Fruit fly (Drosophila melanogaster) whole organism, adult: ENCODE data around the gene SkpE.

Source experiments
- CG11617 ChIP-seq: fragments of 200-800 bp; sonication (Bioruptor generic); optimal IDR thresholded peaks from 2 replicates; lab custom pipeline; 2017; ENCODE audit warnings: mild to moderate bottlenecking, missing biosample characterization, missing genetic modification reagents, missing genetic modification characterization
- CG12768 ChIP-seq: fragments of 200-800 bp; sonication (Bioruptor generic); optimal IDR thresholded peaks from 2 replicates; lab custom pipeline; 2017; ENCODE audit warnings: missing biosample characterization, missing genetic modification characterization, mild to moderate bottlenecking, moderate library complexity, missing genetic modification reagents
- CG14711 ChIP-seq: fragments of 200-800 bp; sonication (Bioruptor generic); optimal IDR thresholded peaks from 2 replicates; lab custom pipeline; 2018; ENCODE audit warnings: missing biosample characterization, mild to moderate bottlenecking, missing genetic modification characterization, moderate library complexity
- CG1620 ChIP-seq: fragments of 200-800 bp; sonication (Bioruptor generic); optimal IDR thresholded peaks from 2 replicates; lab custom pipeline; 2016; ENCODE audit warnings: missing biosample characterization, missing genetic modification characterization
- CG33017 ChIP-seq: fragments of 200-800 bp; sonication (Bioruptor generic); optimal IDR thresholded peaks from 2 replicates; lab custom pipeline; 2018; ENCODE audit warnings: missing biosample characterization, mild to moderate bottlenecking, missing genetic modification characterization, moderate library complexity
- CG5204 ChIP-seq: fragments of 200-800 bp; sonication (Bioruptor generic); optimal IDR thresholded peaks from 2 replicates; lab custom pipeline; 2016; ENCODE audit warnings: missing biosample characterization, missing genetic modification characterization
- CG7045 ChIP-seq: fragments of 200-800 bp; sonication (Bioruptor generic); optimal IDR thresholded peaks from 2 replicates; lab custom pipeline; 2017; ENCODE audit warnings: missing biosample characterization, mild to moderate bottlenecking, missing genetic modification characterization
- CG7101 ChIP-seq: fragments of 200-800 bp; sonication (Bioruptor generic); optimal IDR thresholded peaks from 2 replicates; lab custom pipeline; 2018; ENCODE audit warnings: missing biosample characterization, mild to moderate bottlenecking, missing genetic modification characterization, moderate library complexity
- Crg-1 ChIP-seq: fragments of 200-800 bp; sonication (Bioruptor generic); optimal IDR thresholded peaks from 2 replicates; lab custom pipeline; 2016; ENCODE audit warnings: missing biosample characterization, missing genetic modification characterization
- Hr96 ChIP-seq: fragments of 200-800 bp; sonication (Bioruptor generic); optimal IDR thresholded peaks from 2 replicates; lab custom pipeline; 2016; ENCODE audit warnings: missing biosample characterization, missing genetic modification characterization
- Mnt ChIP-seq: fragments of 200-800 bp; sonication (Bioruptor generic); optimal IDR thresholded peaks from 2 replicates; lab custom pipeline; 2016; ENCODE audit warnings: missing biosample characterization, mild to moderate bottlenecking, missing genetic modification characterization
- bab1 ChIP-seq: fragments of 200-800 bp; sonication (Bioruptor generic); optimal IDR thresholded peaks from 3 replicates; lab custom pipeline; 2019; ENCODE audit warnings: missing biosample characterization, mild to moderate bottlenecking, missing genetic modification characterization, moderate library complexity
- cic ChIP-seq: fragments of 200-800 bp; sonication (Bioruptor generic); optimal IDR thresholded peaks from 2 replicates; lab custom pipeline; 2017; ENCODE audit warnings: missing biosample characterization, mild to moderate bottlenecking, missing genetic modification characterization, moderate library complexity
- cnc ChIP-seq, 2 experiments: fragments of >200 bp; optimal IDR thresholded peaks; 2 replicates each; lab custom pipeline; 2017
- kay ChIP-seq: fragments of 200-800 bp; sonication (Bioruptor generic); peaks from one replicate; lab custom pipeline; 2016; ENCODE audit warnings: missing biosample characterization, missing genetic modification characterization, borderline replicate concordance
- ovo ChIP-seq: fragments of 200-800 bp; sonication (Bioruptor generic); optimal IDR thresholded peaks from 2 replicates; lab custom pipeline; 2016; ENCODE audit warnings: missing biosample characterization, missing genetic modification characterization
- pad ChIP-seq: fragments of 200-800 bp; sonication (Bioruptor generic); optimal IDR thresholded peaks from 3 replicates; lab custom pipeline; 2017; ENCODE audit warnings: missing biosample characterization, missing genetic modification characterization, mild to moderate bottlenecking, moderate library complexity, missing genetic modification reagents
- tj ChIP-seq: fragments of 200-800 bp; sonication (Bioruptor generic); optimal IDR thresholded peaks from 3 replicates; lab custom pipeline; 2017; ENCODE audit warnings: missing biosample characterization, mild to moderate bottlenecking, missing genetic modification characterization, moderate library complexity
- toe ChIP-seq: fragments of 200-800 bp; sonication (Bioruptor generic); optimal IDR thresholded peaks from 2 replicates; lab custom pipeline; 2016; ENCODE audit warnings: missing biosample characterization, missing genetic modification characterization

SkpE gene

DNA sequence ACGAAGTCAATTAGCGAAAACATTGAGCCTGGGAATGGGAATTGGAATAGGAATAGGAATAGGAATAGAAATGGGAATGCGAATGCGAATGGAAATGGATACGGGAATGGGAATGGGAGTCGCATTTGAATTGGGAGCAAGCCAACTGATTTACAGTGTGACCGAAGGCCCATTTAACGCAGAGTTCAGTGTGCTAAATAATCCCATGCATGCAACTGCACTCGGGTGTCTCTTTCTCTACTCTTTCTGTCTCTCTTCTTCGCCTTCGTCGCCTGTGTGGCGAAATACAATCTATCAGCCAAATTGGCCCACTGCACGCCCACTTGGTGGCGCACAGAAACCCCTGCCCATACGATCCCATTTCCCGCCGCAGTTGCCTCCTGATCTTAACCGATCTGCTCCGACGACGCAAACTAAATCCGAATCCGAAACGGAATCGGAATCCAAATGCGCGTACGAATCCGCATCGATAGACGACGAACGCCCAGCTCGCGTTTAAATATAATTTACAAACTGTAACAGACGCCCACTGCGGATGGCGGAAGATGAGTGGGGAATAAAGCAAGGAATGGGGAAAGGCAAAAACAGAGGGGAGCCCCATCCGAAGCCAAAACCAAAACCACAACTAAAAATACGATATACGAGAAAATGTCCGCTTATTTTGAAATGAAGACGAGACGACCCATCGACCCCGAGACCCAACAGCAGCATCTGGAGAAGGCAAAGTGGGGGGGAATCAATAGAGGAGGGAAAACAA, 20.3 kb upstream of the SkpE start:
- TF ChIP-seq Crg-1 (GFP tag; lab: Kevin White, UChicago) (no peak), ovo (GFP tag; lab: Kevin White, UChicago) (no peak), CG12768 (GFP tag; lab: Kevin White, UChicago) (no peak), pad (no peak), CG33017 (tag; lab: Kevin White, UChicago) (no peak), CG5204 (no peak), bab1 (no peak), CG14711 (tag; lab: Kevin White, UChicago) (no peak), Mnt (no peak), CG7045 (no peak), cic (no peak)

DNA sequence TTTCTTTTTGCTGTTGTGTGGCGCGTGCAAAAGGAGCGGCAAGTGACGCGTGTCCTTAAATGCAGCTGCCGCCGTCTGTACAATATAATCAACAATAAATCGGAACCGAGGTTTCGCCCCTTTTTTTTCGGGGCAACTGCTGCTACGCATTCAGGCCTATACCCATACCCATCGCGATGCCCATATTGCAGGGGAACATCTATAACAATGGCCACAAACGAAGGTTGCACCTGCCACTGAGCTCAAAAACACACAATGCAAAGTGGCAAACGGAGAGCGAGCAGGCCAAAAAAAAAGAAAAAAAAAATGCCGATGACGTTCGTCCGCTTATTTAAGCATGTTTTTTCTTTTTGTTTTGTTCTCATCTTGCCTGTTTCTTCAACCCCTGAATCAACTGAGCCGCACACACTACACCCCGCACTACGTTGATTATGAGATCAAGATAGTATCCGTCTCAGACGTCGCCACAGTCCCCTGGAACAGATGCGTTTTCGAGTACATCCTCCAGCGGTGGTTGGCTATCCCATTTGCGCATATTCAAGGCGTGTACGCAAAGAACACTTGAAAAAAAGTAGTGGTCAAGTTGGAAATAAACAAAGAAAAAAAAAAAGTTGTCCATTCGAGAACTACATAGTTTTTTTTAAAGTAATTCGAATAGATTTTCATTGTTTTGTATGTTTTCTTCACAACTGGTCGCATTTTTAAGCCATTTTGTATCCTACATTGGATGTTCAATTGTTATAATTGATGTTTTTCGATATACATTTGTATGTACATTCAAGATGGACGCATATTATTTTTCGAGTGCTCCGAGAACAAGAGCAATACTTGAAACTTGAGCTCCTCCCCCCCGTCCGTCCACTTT, 18.7 kb upstream of the SkpE start:
- no peak for TF ChIP-seq toe (GFP tag; lab: Kevin White, UChicago)
- no peak for TF ChIP-seq Hr96 (GFP tag; lab: Kevin White, UChicago)
- TF ChIP-seq ovo (GFP tag; lab: Kevin White, UChicago): no peak
- TF ChIP-seq cic: no peak
- no peak for TF ChIP-seq Crg-1 (GFP tag; lab: Kevin White, UChicago)
- TF ChIP-seq kay (GFP tag; lab: Kevin White, UChicago): no peak
- no peak for TF ChIP-seq CG7101 (tag; lab: Kevin White, UChicago)
- no peak for TF ChIP-seq CG33017 (tag; lab: Kevin White, UChicago)
- TF ChIP-seq tj: no peak
- TF ChIP-seq CG11617 (GFP tag; lab: Kevin White, UChicago): no peak
- no peak for TF ChIP-seq CG14711 (tag; lab: Kevin White, UChicago)
- TF ChIP-seq CG1620 (GFP tag; lab: Kevin White, UChicago): no peak
- TF ChIP-seq CG7045: no peak

DNA sequence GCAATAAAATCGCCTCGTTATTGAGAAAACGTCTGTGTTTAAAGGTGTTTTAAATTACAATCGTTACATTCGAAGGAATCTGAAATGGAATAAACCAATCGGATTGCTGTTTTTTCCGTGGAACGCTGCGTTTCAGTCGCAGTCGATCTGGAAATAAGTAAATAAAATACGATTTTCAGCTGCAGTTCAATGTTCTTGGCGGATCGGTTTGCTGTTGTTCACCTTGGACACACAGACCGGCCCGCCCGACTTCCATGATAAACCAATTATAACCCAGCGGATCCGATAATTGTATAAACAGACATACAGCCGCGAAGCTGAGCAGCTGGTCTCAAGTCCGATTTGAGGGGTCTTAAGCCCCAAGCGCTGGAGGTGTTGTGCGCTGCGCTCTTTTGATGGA, 16.5 kb upstream of the SkpE start:
- TF ChIP-seq CG7101 (tag; lab: Kevin White, UChicago): no peak
- TF ChIP-seq CG14711 (tag; lab: Kevin White, UChicago): no peak
- TF ChIP-seq CG11617 (GFP tag; lab: Kevin White, UChicago): no peak
- no peak for TF ChIP-seq Hr96 (GFP tag; lab: Kevin White, UChicago)
- TF ChIP-seq pad: no peak
- no peak for TF ChIP-seq ovo (GFP tag; lab: Kevin White, UChicago)
- no peak for TF ChIP-seq cnc (optimal IDR thresholded peaks at IDR 0.05; lab: Kevin White, UChicago)
- TF ChIP-seq kay (GFP tag; lab: Kevin White, UChicago): no peak

DNA sequence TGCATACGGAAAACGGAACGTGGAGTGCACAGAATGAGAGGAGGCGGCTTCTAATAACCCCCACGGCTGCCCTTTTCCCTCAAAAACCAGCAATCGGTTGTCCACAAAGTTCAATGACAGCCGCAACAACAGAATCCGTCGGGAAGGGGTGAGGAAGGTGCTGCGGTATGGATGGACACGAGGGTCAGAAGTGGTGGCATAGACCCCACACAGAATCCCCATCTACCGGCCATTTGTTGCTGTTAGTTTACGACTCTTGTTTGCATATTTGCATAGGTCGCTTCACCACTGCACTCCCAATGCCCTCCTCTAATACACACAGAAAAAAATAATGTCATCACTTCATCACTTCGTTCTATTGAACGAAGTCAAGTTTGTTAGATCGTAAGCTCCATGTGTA, 15.2 kb upstream of the SkpE start:
- TF ChIP-seq CG1620 (GFP tag; lab: Kevin White, UChicago): no peak
- TF ChIP-seq cnc (optimal IDR thresholded peaks at IDR 0.05; lab: Kevin White, UChicago): no peak
- no peak for TF ChIP-seq toe (GFP tag; lab: Kevin White, UChicago)
- TF ChIP-seq ovo (GFP tag; lab: Kevin White, UChicago): no peak
- TF ChIP-seq pad: no peak
- no peak for TF ChIP-seq kay (GFP tag; lab: Kevin White, UChicago)
- no peak for TF ChIP-seq CG7045
- TF ChIP-seq Crg-1 (GFP tag; lab: Kevin White, UChicago): no peak
- TF ChIP-seq CG33017 (tag; lab: Kevin White, UChicago): no peak
- no peak for TF ChIP-seq cic
- no peak for TF ChIP-seq CG7101 (tag; lab: Kevin White, UChicago)
- TF ChIP-seq CG5204: no peak
- no peak for TF ChIP-seq tj
- TF ChIP-seq CG12768 (GFP tag; lab: Kevin White, UChicago): no peak
- TF ChIP-seq CG14711 (tag; lab: Kevin White, UChicago): no peak

DNA sequence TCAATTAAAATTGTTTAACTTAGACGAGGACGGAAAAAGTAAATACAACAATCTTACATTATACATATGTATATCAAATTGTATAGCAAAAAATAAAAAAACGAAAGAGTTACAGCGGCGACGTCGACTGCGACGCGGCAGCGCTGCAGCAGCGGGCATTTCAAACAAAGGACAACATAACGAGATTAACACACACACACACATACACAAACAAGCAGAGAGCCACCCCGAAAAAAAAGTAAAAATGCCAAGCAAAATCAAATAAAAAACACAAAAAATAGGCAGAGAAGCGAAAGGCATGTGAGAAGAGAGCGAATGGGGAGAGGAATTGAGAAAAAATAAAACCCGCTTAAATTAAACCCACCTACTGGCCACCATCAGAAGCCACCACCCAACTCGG, 3.9 kb upstream of the SkpE start:
- no peak for TF ChIP-seq tj

DNA sequence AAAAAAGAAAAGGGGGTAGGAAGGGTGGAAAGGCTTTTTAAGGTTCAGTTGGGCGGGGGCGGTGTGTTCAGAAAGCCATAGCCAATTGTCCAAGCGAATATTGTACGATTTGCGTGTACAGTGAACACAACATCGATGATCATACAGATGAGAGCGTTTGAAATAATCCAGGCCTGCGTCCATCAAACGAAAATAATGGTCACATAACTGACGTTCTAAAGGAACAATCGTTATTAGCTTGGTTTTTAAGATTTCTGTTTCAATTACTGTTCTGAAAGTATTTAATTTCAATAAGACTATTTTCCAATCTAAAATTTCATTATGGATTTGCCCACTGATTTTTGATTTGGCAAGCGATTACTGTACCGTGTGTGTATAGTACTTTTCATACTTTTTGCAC, 1.3 kb upstream of the SkpE start:
- TF ChIP-seq CG11617 (GFP tag; lab: Kevin White, UChicago): no peak
- TF ChIP-seq CG7101 (tag; lab: Kevin White, UChicago): no peak
- no peak for TF ChIP-seq Hr96 (GFP tag; lab: Kevin White, UChicago)
- no peak for TF ChIP-seq bab1
- no peak for TF ChIP-seq tj
- TF ChIP-seq cnc (optimal IDR thresholded peaks at IDR 0.05; lab: Kevin White, UChicago): no peak

DNA sequence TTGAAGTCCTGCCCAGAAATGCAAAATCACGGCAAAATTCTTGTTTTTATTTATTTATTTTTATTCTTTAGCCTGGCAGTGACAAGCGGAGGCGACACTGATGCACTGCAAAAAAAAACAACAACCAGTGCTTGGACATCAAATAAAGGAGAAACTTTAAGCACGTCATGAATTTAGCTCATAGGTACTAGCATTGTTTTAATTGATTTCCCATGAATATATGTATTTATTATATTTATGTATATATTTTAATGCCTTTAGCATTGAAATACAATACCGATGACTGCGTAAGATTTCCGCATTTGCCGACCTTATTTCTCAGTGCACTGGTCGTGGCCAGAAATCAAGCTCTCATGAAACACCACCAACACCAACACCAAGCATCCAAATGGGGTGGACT, 5.3 kb downstream of the SkpE start:
- no peak for TF ChIP-seq CG5204
- no peak for TF ChIP-seq bab1
- TF ChIP-seq cnc (optimal IDR thresholded peaks at IDR 0.05; lab: Kevin White, UChicago): no peak
- no peak for TF ChIP-seq tj
- TF ChIP-seq Hr96 (GFP tag; lab: Kevin White, UChicago): no peak
- no peak for TF ChIP-seq cic
- no peak for TF ChIP-seq CG7101 (tag; lab: Kevin White, UChicago)
- TF ChIP-seq CG33017 (tag; lab: Kevin White, UChicago): no peak
- TF ChIP-seq Crg-1 (GFP tag; lab: Kevin White, UChicago): no peak
- TF ChIP-seq pad: no peak
- no peak for TF ChIP-seq CG12768 (GFP tag; lab: Kevin White, UChicago)
- TF ChIP-seq CG1620 (GFP tag; lab: Kevin White, UChicago): no peak
- no peak for TF ChIP-seq toe (GFP tag; lab: Kevin White, UChicago)
- no peak for TF ChIP-seq kay (GFP tag; lab: Kevin White, UChicago)
- TF ChIP-seq Mnt: no peak
- no peak for TF ChIP-seq CG14711 (tag; lab: Kevin White, UChicago)
- no peak for TF ChIP-seq CG11617 (GFP tag; lab: Kevin White, UChicago)
- no peak for TF ChIP-seq ovo (GFP tag; lab: Kevin White, UChicago)
